Worm (Caenorhabditis elegans): ENCODE data around the gene idpp-6.

DNA sequence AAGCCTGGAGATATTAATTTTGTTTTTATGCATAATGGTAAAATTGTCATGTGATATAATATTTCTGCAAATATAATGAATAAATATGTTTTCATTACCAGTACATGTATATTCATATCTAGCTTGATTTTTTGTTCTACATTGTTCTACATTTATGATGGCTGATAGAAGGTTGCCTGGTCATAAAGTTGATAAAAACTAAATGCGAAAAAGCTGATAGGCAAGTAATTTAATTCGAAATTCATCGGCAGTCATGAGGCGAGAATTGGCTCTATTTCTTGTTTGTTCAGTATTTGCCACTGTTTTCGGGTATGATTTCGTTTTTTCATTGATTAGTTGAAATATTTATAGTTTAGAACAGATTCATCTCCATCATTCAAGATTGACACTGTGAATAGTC is 1.2 kb downstream of the idpp-6 start, which contains the start of gene bgal-2:
- TF ChIP-seq nhr-12 (tag; optimal IDR thresholded peaks at IDR 0.05) (no peak), elt-1 (tag; optimal IDR thresholded peaks at IDR 0.05; ENCODE audit: borderline replicate concordance, insufficient read depth) (no peak), pha-4 (tag; optimal IDR thresholded peaks at IDR 0.05) (no peak), nhr-76 (tag; optimal IDR thresholded peaks at IDR 0.05) (no peak), unc-62 (GFP tag; optimal IDR thresholded peaks at IDR 0.05) (no peak), lin-13 (tag; optimal IDR thresholded peaks at IDR 0.05) (no peak), ztf-11 (tag; optimal IDR thresholded peaks at IDR 0.05) (no peak), nhr-28 (tag; optimal IDR thresholded peaks at IDR 0.05) (no peak), ham-2 (GFP tag; optimal IDR thresholded peaks at IDR 0.05) (no peak), snpc-4 (tag; optimal IDR thresholded peaks at IDR 0.05) (no peak), lsy-2 (tag; optimal IDR thresholded peaks at IDR 0.05) (no peak), elt-3 (tag; optimal IDR thresholded peaks at IDR 0.05) (no peak), ceh-43 (GFP tag; optimal IDR thresholded peaks at IDR 0.05) (no peak), sptf-1 (tag; optimal IDR thresholded peaks at IDR 0.05) (no peak)
